Fruit fly (Drosophila melanogaster): ENCODE results near the gene Gss1.

Gss1 gene

DNA sequence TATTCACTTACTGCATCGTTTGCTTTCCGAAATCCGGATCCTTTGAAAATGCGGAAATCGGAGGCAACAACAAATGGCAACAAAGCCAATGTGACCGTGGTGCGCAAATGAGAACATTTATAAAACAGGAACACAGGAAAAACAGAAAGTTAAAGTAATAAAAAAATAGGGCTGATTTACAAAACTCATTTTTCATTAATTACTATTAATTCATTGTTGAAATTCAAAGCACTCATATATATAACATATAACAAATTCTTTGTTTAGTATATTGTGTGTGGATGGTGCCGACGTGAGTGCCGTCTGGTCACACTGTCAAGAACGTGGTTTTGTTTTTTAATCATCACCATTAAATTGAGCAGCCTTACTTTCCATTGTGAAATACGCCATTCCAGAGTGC is 28.6 kb upstream of the Gss1 start, which contains the start of the genes Arp8 and CG6769:
Arp8 (minus strand) TSS at position 90 of the 400 bp plus-strand sequence.
CG6769 (plus strand) TSS at position 292 of the 400 bp plus-strand sequence.
- no peak for TF ChIP-seq Hr83 (GFP tag; optimal IDR thresholded peaks at IDR 0.05; ENCODE audit: poor library complexity, severe bottlenecking)
- TF ChIP-seq Rel (GFP tag; optimal IDR thresholded peaks at IDR 0.05) = no peak
- peak; percentile 25 for TF ChIP-seq Rel (tag; optimal IDR thresholded peaks at IDR 0.05)
- TF ChIP-seq lola (GFP tag; optimal IDR thresholded peaks at IDR 0.05) = no peak
- TF ChIP-seq psq (GFP tag; optimal IDR thresholded peaks at IDR 0.05) = no peak
- TF ChIP-seq woc (GFP tag; optimal IDR thresholded peaks at IDR 0.05) = peak; percentile 15
- no peak for TF ChIP-seq brk (GFP tag; optimal IDR thresholded peaks at IDR 0.05)
- TF ChIP-seq HLH106 (tag; optimal IDR thresholded peaks at IDR 0.05) = peak; percentile 48
- peak; percentile 10 for TF ChIP-seq fru (GFP tag; optimal IDR thresholded peaks at IDR 0.05)
- peak; percentile 27 for TF ChIP-seq ey (GFP tag; optimal IDR thresholded peaks at IDR 0.05)
- TF ChIP-seq CG9705 (GFP tag; optimal IDR thresholded peaks at IDR 0.05) = no peak
- TF ChIP-seq Dfd (GFP tag; optimal IDR thresholded peaks at IDR 0.05) = no peak
- no peak for TF ChIP-seq usp (GFP tag; optimal IDR thresholded peaks at IDR 0.05)
- no peak for TF ChIP-seq jim (GFP tag; optimal IDR thresholded peaks at IDR 0.05)
- TF ChIP-seq rgr (GFP tag; optimal IDR thresholded peaks at IDR 0.05) = peak; percentile 32
- TF ChIP-seq Hnf4 (GFP tag; optimal IDR thresholded peaks at IDR 0.05) = peak; percentile 28
- peak; percentile 15 for TF ChIP-seq OdsH (GFP tag; optimal IDR thresholded peaks at IDR 0.05)
- no peak for TF ChIP-seq sage (GFP tag; optimal IDR thresholded peaks at IDR 0.05)
- TF ChIP-seq Mio (GFP tag; optimal IDR thresholded peaks at IDR 0.05) = no peak
- TF ChIP-seq foxo (GFP tag; optimal IDR thresholded peaks at IDR 0.05) = peak in 1 of 2 experiments; percentile 39
- TF ChIP-seq Sp1 (GFP tag; optimal IDR thresholded peaks at IDR 0.05) = peak; percentile 34
- TF ChIP-seq Myc (optimal IDR thresholded peaks at IDR 0.05) = peak; percentile 0
- no peak for TF ChIP-seq br (GFP tag; optimal IDR thresholded peaks at IDR 0.05)
- peak; percentile 48 for TF ChIP-seq h (GFP tag; optimal IDR thresholded peaks at IDR 0.05)

DNA sequence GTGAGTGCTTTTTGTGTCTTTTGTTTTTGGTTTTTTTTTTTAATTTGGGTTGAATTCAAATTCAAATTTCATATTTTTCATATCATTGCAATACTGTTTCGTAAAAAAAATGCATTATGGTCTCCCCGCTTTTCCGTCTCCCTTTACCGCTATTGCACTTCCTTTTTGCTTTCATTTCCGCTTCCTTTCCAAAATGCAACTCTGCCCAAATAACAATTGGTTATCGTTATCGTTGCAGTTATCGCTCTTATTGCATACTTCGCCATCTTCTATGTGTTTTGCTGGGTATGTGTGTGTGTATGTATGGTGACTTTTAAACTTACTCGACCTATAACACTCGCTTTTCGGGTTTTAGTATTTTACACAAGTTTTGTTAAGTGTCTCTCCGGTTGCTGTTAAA is 24.2 kb upstream of the Gss1 start:
- TF ChIP-seq br (GFP tag; optimal IDR thresholded peaks at IDR 0.05) (no peak), woc (GFP tag; optimal IDR thresholded peaks at IDR 0.05) (no peak), Jra (GFP tag; optimal IDR thresholded peaks at IDR 0.05) (no peak), dsf (GFP tag; optimal IDR thresholded peaks at IDR 0.05; ENCODE audit: borderline replicate concordance) (no peak), OdsH (GFP tag; optimal IDR thresholded peaks at IDR 0.05) (no peak), Rel (GFP tag; optimal IDR thresholded peaks at IDR 0.05) (no peak), Rel (tag; optimal IDR thresholded peaks at IDR 0.05) (no peak), rgr (GFP tag; optimal IDR thresholded peaks at IDR 0.05) (no peak), usp (GFP tag; optimal IDR thresholded peaks at IDR 0.05) (no peak), Vsx2 (GFP tag; optimal IDR thresholded peaks at IDR 0.05; ENCODE audit: partially characterized antibody) (no peak), CrebA (GFP tag; optimal IDR thresholded peaks at IDR 0.05; ENCODE audit: borderline replicate concordance) (no peak)

DNA sequence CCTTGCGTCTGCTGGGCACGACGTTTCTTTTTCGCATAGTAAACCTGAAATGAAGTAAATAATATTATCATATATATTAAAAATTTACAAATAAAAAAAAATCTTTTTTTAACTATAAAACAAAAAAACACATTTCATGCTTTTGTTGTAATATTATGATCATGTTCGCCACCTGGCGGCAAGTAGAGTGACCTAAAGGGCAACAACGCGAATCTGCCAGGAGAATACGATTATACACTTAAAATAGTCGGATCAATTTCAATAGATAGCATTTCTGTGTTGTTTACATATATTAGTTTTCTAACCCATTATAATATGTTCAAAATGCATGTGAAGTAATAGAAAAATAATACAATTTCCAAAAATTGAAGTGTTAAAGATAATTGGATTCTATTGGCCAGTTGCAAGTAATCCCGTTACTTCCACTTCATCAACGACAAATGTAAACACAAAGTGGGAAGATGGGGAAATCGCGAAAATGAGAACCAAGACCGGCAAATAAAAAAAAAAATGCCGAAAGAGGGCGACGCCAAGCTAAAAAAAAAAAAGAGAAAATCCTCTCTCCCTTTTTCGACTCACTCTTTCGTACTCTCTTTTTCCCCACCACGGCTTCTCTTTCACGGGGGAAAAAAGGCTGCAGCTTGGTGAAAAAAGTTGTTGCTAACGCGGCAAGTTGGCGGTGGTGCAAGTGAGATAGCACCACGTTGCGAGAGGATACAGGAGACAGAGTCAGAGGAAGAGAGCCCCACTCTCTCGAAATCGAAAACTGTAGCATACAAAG is 18.5 kb upstream of the Gss1 start:
- TF ChIP-seq Dif (GFP tag; optimal IDR thresholded peaks at IDR 0.05; ENCODE audit: partially characterized antibody) = peak; percentile 19
- TF ChIP-seq dl (GFP tag; optimal IDR thresholded peaks at IDR 0.05; ENCODE audit: insufficient read depth in 1 of 2, partially characterized antibody in 2 of 2) = peak in 1 of 2 experiments; percentile 11
- TF ChIP-seq fru (GFP tag; optimal IDR thresholded peaks at IDR 0.05) = peak; percentile 3
- TF ChIP-seq pan (optimal IDR thresholded peaks at IDR 0.05) = no peak

DNA sequence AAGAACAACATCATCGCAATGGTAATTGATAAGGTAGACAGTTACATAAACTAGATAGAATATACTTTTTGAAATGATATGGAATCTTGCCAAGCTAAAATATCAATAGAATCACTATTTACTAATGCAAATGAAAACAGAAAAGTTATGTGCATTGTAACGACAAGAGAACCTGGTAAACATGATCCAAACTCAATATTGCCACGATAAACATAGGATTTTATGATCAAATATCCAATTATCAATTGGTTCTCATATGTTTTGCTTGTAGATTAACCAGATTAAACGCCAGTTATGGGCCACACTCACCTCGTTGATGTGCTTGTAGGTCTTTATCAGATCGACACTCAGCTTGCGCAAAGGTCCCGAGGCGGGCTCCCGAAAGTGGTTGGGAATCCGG is 17.0 kb upstream of the Gss1 start:
- no peak for TF ChIP-seq sage (GFP tag; optimal IDR thresholded peaks at IDR 0.05)
- no peak for TF ChIP-seq Hr83 (GFP tag; optimal IDR thresholded peaks at IDR 0.05; ENCODE audit: poor library complexity, severe bottlenecking)
- no peak for TF ChIP-seq tai (GFP tag; optimal IDR thresholded peaks at IDR 0.05)
- no peak for TF ChIP-seq jim (GFP tag; optimal IDR thresholded peaks at IDR 0.05)
- no peak for TF ChIP-seq woc (GFP tag; optimal IDR thresholded peaks at IDR 0.05)
- no peak for TF ChIP-seq rgr (GFP tag; optimal IDR thresholded peaks at IDR 0.05)
- TF ChIP-seq pan (optimal IDR thresholded peaks at IDR 0.05) = no peak
- no peak for TF ChIP-seq h (GFP tag; optimal IDR thresholded peaks at IDR 0.05)
- no peak for TF ChIP-seq fru (GFP tag; optimal IDR thresholded peaks at IDR 0.05)
- TF ChIP-seq Mio (GFP tag; optimal IDR thresholded peaks at IDR 0.05) = no peak
- no peak for TF ChIP-seq usp (GFP tag; optimal IDR thresholded peaks at IDR 0.05)
- TF ChIP-seq dmrt93B (GFP tag; optimal IDR thresholded peaks at IDR 0.05) = no peak
- TF ChIP-seq dsf (GFP tag; optimal IDR thresholded peaks at IDR 0.05; ENCODE audit: borderline replicate concordance) = no peak
- TF ChIP-seq lola (GFP tag; optimal IDR thresholded peaks at IDR 0.05) = no peak
- no peak for TF ChIP-seq Dif (GFP tag; optimal IDR thresholded peaks at IDR 0.05; ENCODE audit: partially characterized antibody)
- TF ChIP-seq Jra (GFP tag; optimal IDR thresholded peaks at IDR 0.05) = no peak
- TF ChIP-seq OdsH (GFP tag; optimal IDR thresholded peaks at IDR 0.05) = no peak
- TF ChIP-seq GATAd (GFP tag; optimal IDR thresholded peaks at IDR 0.05) = no peak
- no peak for TF ChIP-seq Dfd (GFP tag; optimal IDR thresholded peaks at IDR 0.05)
